Worm (Caenorhabditis elegans): Measurements from ENCODE around the gene col-131.

Gene col-131

DNA sequence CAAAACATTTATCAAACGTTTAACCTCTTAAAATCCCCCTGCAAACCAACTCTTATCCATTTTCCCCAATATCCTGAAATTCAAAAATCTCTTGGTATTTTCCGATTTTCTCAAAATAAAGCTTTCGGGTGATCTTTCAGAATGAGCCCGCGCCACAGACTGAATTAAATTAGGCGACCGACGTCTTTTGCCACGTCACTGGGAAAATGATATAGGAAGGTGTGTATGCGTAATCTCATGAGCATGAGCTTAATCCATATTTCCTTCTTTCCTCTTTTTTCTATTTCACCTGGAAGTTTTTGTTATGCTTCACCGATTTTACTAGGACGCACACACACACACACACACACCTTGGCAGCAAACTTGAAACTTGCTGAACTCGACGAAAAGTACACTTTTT, 46.1 kb downstream of the col-131 start:
- TF ChIP-seq hlh-11 (tag; optimal IDR thresholded peaks at IDR 0.05), result no peak
- TF ChIP-seq aha-1 (tag), result peak; percentile 70
- no peak for TF ChIP-seq nhr-76 (tag; optimal IDR thresholded peaks at IDR 0.05)

DNA sequence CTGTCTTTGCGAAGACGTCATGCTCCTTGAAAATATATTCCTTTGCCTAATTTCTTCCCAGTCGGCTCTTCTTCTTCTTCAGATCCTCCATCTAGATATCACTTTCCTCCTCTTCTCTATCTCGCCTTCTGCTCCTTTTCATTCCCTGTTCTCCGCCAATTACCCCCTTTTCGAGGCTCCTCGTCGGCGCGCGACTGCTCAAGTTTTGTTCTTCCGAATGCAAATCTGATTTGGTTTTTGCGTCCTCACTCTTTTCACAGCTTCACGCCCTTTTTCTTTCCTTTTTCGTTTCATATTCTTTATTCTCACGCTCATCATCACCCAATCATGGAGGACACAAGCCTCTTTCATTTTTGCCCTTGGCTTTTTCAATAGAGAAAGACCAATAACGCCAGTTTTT, 50.3 kb downstream of the col-131 start:
- TF ChIP-seq spr-1 (tag; optimal IDR thresholded peaks at IDR 0.05), result no peak
- TF ChIP-seq mdt-29 (GFP tag; IDR thresholded peaks at IDR 0.05), result no peak
- peak; percentile 28; the same call in 1 of the 2 replicates for TF ChIP-seq set-16 (GFP tag; IDR thresholded peaks at IDR 0.05)
- TF ChIP-seq dmd-9 (GFP tag; IDR thresholded peaks at IDR 0.05), result no peak
- TF ChIP-seq nhr-11 (tag; optimal IDR thresholded peaks at IDR 0.05), result no peak
- TF ChIP-seq daf-8 (GFP tag; IDR thresholded peaks at IDR 0.05), result no peak
- no peak for TF ChIP-seq F49E8.2 (tag; optimal IDR thresholded peaks at IDR 0.05; ENCODE audit: borderline replicate concordance)
- TF ChIP-seq daf-12 (tag; optimal IDR thresholded peaks at IDR 0.05), result no peak
- no peak for TF ChIP-seq aha-1 (tag)
- no peak for TF ChIP-seq dmd-8 (GFP tag; IDR thresholded peaks at IDR 0.05)
- TF ChIP-seq nhr-10 (tag; optimal IDR thresholded peaks at IDR 0.05), result no peak
- peak; percentile 60 for TF ChIP-seq fkh-10 (GFP tag; optimal IDR thresholded peaks at IDR 0.05)
- TF ChIP-seq dve-1 (tag; optimal IDR thresholded peaks at IDR 0.05; ENCODE audit: insufficient read depth), result no peak
- TF ChIP-seq lsy-2 (tag; optimal IDR thresholded peaks at IDR 0.05), result peak in 1 of 2 experiments; percentile 7
- no peak for TF ChIP-seq ceh-20 (GFP tag; IDR thresholded peaks at IDR 0.05)
- no peak for TF ChIP-seq nhr-48 (tag; optimal IDR thresholded peaks at IDR 0.05)
- no peak for TF ChIP-seq gei-8 (GFP tag; optimal IDR thresholded peaks at IDR 0.05)
- TF ChIP-seq zag-1 (tag; optimal IDR thresholded peaks at IDR 0.05), result no peak
- TF ChIP-seq ctbp-1 (GFP tag; IDR thresholded peaks at IDR 0.05), result peak; percentile 57
- no peak for TF ChIP-seq mdl-1 (tag; optimal IDR thresholded peaks at IDR 0.05)
- TF ChIP-seq ces-1 (GFP tag; optimal IDR thresholded peaks at IDR 0.05), result peak; percentile 64
- no peak for TF ChIP-seq dmd-6 (GFP tag; IDR thresholded peaks at IDR 0.05)
- no peak for TF ChIP-seq lir-3 (tag; optimal IDR thresholded peaks at IDR 0.05)
- TF ChIP-seq hmg-1.1 (GFP tag; IDR thresholded peaks at IDR 0.05), result no peak
- no peak for TF ChIP-seq ceh-82 (tag; optimal IDR thresholded peaks at IDR 0.05)
- TF ChIP-seq vab-7 (GFP tag; IDR thresholded peaks at IDR 0.05), result no peak
- TF ChIP-seq ceh-28 (tag; optimal IDR thresholded peaks at IDR 0.05), result no peak
- TF ChIP-seq unc-62 (GFP tag; optimal IDR thresholded peaks at IDR 0.05 in 1 of 2), result peak in 1 of 2 experiments; percentile 9
- no peak for TF ChIP-seq unc-62 (tag; optimal IDR thresholded peaks at IDR 0.05)

DNA sequence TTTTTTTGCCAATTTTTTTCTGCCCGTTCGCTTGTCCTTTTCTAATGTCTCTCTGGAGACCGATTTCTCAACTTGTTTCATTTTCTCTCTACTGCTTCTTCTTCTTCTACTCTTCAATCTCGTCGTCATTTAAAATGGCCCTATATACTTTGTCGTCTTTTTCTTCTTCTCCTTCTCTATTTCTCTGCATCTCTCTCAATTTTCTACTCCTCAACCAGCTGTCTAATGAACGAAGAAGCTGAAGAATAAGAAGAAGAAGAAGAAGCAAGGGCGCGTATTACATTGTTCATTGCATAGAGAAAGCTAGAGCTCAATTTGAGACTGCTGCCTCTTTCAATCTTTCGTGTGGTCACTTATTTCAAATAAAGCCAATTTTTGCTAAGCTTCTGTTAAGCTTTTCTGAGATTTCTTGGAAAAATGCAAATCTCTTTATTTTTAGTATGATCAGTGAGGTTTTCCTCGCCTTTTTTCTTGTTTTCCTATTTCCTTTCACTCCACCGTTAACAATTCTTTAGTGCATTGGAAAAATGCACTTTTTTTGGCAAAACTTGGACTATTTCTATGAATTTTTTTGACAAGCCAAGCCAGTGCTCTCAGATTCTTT, 51.2 kb downstream of the col-131 start:
- TF ChIP-seq fkh-10 (GFP tag; optimal IDR thresholded peaks at IDR 0.05) (peak; percentile 36), lsy-2 (tag; optimal IDR thresholded peaks at IDR 0.05) (peak in 1 of 2 experiments; percentile 12), nhr-28 (tag; optimal IDR thresholded peaks at IDR 0.05) (no peak), aha-1 (tag) (peak; percentile 45), hmg-1.1 (GFP tag; IDR thresholded peaks at IDR 0.05) (peak; percentile 57; the same call in 1 of the 2 replicates)
